Fruit fly (Drosophila melanogaster) whole organism, embryonic: ENCODE measurements around the gene CG43998.

Experiments used
- CG16779 ChIP-seq: fragments of 200-800 bp; sonication (Bioruptor generic); IDR thresholded peaks from 2 replicates; pipeline ENCODE4 v1.3.6; 2022; ENCODE audit warnings: missing biosample characterization, missing genetic modification characterization
- Lpt ChIP-seq: fragments of >200 bp; optimal IDR thresholded peaks from 2 replicates; lab custom pipeline; 2018; ENCODE audit warnings: missing biosample characterization, missing genetic modification characterization

DNA sequence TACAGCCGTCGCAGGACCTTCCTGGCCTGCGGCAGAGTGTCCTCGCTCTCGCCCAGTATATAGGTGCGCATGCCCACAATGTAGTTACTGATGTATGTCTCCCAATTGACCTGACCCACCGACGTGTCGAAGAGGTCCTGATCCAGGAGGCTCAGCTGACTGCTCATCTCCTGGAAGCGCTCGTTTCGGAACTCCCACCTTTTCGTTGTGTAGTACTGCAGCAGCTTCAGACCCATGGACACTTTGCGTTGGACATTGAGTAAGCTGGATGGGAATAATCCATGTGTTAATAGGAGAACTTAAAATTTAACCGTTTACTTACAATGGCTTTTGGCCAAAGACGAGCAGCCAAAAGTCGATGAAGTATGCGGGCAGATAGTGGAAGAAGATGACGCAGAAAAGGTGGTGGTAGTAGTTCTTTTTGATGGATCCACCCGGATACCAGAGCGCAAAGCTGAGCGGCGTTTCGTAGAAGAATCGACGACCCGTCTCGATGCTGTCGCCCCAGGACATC is 15.1 kb upstream of the CG43998 start:
- TF ChIP-seq Lpt (GFP tag; lab: Kevin White, UChicago) (no peak), CG16779 (GFP tag; lab: Robert Waterston, UW) (no peak)
